Fruit fly (Drosophila melanogaster): ENCODE measurements around the gene skd.
A peak's percentile ranks its signal among the peaks of the same experiment; 100 is the strongest.

skd gene

dm6 chr3L:21053763-21054162 lies 26.5 kb upstream of the skd start (continued):
- TF ChIP-seq Camta (GFP tag; optimal IDR thresholded peaks at IDR 0.05): peak; percentile 65
- TF ChIP-seq Elba2 (GFP tag; optimal IDR thresholded peaks at IDR 0.05): no peak
- TF ChIP-seq ase (GFP tag; IDR thresholded peaks at IDR 0.05): peak; percentile 70
- peak; percentile 88 for TF ChIP-seq ttk (GFP tag; IDR thresholded peaks at IDR 0.05)
- TF ChIP-seq odd (GFP tag; optimal IDR thresholded peaks at IDR 0.05): peak; percentile 27
- TF ChIP-seq stc (GFP tag; IDR thresholded peaks at IDR 0.05): peak; percentile 82
- TF ChIP-seq az2 (GFP tag; optimal IDR thresholded peaks at IDR 0.05): peak; percentile 74
- peak; percentile 46; the same call in 2 of the 4 replicates for TF ChIP-seq Gug (GFP tag; IDR thresholded peaks at IDR 0.05)
- no peak for TF ChIP-seq CG9797 (GFP tag; optimal IDR thresholded peaks at IDR 0.05)
- TF ChIP-seq jigr1 (GFP tag; IDR thresholded peaks at IDR 0.05): 0 out of 3 replicates have a peak, but pooled peaks have one; percentile 48
- no peak for TF ChIP-seq ftz-f1 (GFP tag; optimal IDR thresholded peaks at IDR 0.05)
- peak; percentile 72 for TF ChIP-seq ind (GFP tag; optimal IDR thresholded peaks at IDR 0.05)
- TF ChIP-seq CG10431 (GFP tag; optimal IDR thresholded peaks at IDR 0.05): no peak
- TF ChIP-seq Doc2 (GFP tag; IDR thresholded peaks at IDR 0.05): no peak
- peak; percentile 41 for TF ChIP-seq CG2202 (tag; optimal IDR thresholded peaks at IDR 0.05)
- no peak for TF ChIP-seq ac (GFP tag; optimal IDR thresholded peaks at IDR 0.05)
- TF ChIP-seq CG4820 (GFP tag; optimal IDR thresholded peaks at IDR 0.05): peak; percentile 61
- TF ChIP-seq CG8478 (optimal IDR thresholded peaks at IDR 0.05): no peak
- TF ChIP-seq HmgZ (tag; optimal IDR thresholded peaks at IDR 0.05): peak; percentile 39
- peak; percentile 84 for TF ChIP-seq row (GFP tag; IDR thresholded peaks at IDR 0.05)
- TF ChIP-seq CG12236 (GFP tag; optimal IDR thresholded peaks at IDR 0.05): peak; percentile 40
- TF ChIP-seq CG8089 (GFP tag; optimal IDR thresholded peaks at IDR 0.05): peak; percentile 31
- no peak for TF ChIP-seq CG14965 (GFP tag; optimal IDR thresholded peaks at IDR 0.05; ENCODE audit: borderline replicate concordance)
- peak; percentile 64 for TF ChIP-seq so (GFP tag; IDR thresholded peaks at IDR 0.05)
- TF ChIP-seq jing (GFP tag; optimal IDR thresholded peaks at IDR 0.05): peak; percentile 42
- TF ChIP-seq CG7987 (GFP tag; optimal IDR thresholded peaks at IDR 0.05): no peak
- TF ChIP-seq vvl (GFP tag; IDR thresholded peaks at IDR 0.05): peak; percentile 91
- TF ChIP-seq HLH3B (GFP tag; IDR thresholded peaks at IDR 0.05): peak; percentile 85
- peak; percentile 20 for TF ChIP-seq CG33557 (GFP tag; optimal IDR thresholded peaks at IDR 0.05)
- no peak for TF ChIP-seq sima (GFP tag; optimal IDR thresholded peaks at IDR 0.05)
- TF ChIP-seq CG11560 (tag; IDR thresholded peaks at IDR 0.05): no peak
- no peak for TF ChIP-seq twi (tag; optimal IDR thresholded peaks at IDR 0.05)
- peak; percentile 39 for TF ChIP-seq CG12155 (GFP tag; optimal IDR thresholded peaks at IDR 0.05)
- no peak for TF ChIP-seq sqz (GFP tag; optimal IDR thresholded peaks at IDR 0.05)
- TF ChIP-seq yki (optimal IDR thresholded peaks at IDR 0.05): no peak
- TF ChIP-seq ATbp (GFP tag; optimal IDR thresholded peaks at IDR 0.05): peak; percentile 79
- peak; percentile 26; the same call in 1 of the 2 replicates for TF ChIP-seq CG4404 (GFP tag; IDR thresholded peaks at IDR 0.05)
- peak; percentile 32; the same call in 1 of the 2 replicates for TF ChIP-seq danr (GFP tag; IDR thresholded peaks at IDR 0.05)
- no peak for TF ChIP-seq CG6765 (GFP tag; optimal IDR thresholded peaks at IDR 0.05)
- TF ChIP-seq CG31388 (GFP tag; optimal IDR thresholded peaks at IDR 0.05): no peak
- TF ChIP-seq lola (GFP tag; optimal IDR thresholded peaks at IDR 0.05): peak in 1 of 3 experiments; percentile 56
- peak; percentile 22 for TF ChIP-seq CG6854 (GFP tag; optimal IDR thresholded peaks at IDR 0.05)
- peak; percentile 62 for TF ChIP-seq Hr3 (GFP tag; optimal IDR thresholded peaks at IDR 0.05)
- peak; percentile 44 for TF ChIP-seq Side (GFP tag; optimal IDR thresholded peaks at IDR 0.05)
- no peak for TF ChIP-seq CG2889 (GFP tag; IDR thresholded peaks at IDR 0.05)
- TF ChIP-seq CG31224 (GFP tag; IDR thresholded peaks at IDR 0.05): 0 out of 2 replicates have a peak, but pooled peaks have one; percentile 31
- no peak for TF ChIP-seq CG10565 (GFP tag; optimal IDR thresholded peaks at IDR 0.05)
- TF ChIP-seq CG30020 (tag; optimal IDR thresholded peaks at IDR 0.05): no peak
- TF ChIP-seq Adf1 (GFP tag; IDR thresholded peaks at IDR 0.05): no peak
- TF ChIP-seq Pdp1 (GFP tag; optimal IDR thresholded peaks at IDR 0.05): peak; percentile 30 to 50
- peak; percentile 51 for TF ChIP-seq bab2 (GFP tag; optimal IDR thresholded peaks at IDR 0.05)
- TF ChIP-seq lmd (GFP tag; IDR thresholded peaks at IDR 0.05): peak; percentile 69
- TF ChIP-seq CG2120 (GFP tag; optimal IDR thresholded peaks at IDR 0.05): peak; percentile 77
